Worm (Caenorhabditis elegans) whole organism, young adult: ENCODE data around the gene str-87.

Source experiments
- C06A6.2 ChIP-seq: fragments of 200-800 bp; sonication (Bioruptor generic); conservative IDR thresholded peaks from 2 replicates; pipeline ENCODE4 v1.3.6; 2022; ENCODE audit warnings: missing genetic modification characterization, missing compliant biosample characterization
- C17E4.6 ChIP-seq: fragments of 200-800 bp; sonication (Bioruptor generic); IDR thresholded peaks from 2 replicates; pipeline ENCODE4 v1.3.6; 2022; ENCODE audit warnings: missing genetic modification reagents, missing genetic modification characterization, missing compliant biosample characterization
- F37B4.10 ChIP-seq: fragments of 200-800 bp; sonication (Bioruptor generic); IDR thresholded peaks from 2 replicates; pipeline ENCODE4 v1.3.6; 2022; ENCODE audit warnings: missing genetic modification characterization, missing compliant biosample characterization
- F57A8.1 ChIP-seq: fragments of 200-800 bp; sonication (Bioruptor generic); optimal IDR thresholded peaks from 2 replicates; lab custom pipeline; 2018; ENCODE audit warnings: mild to moderate bottlenecking, missing genetic modification characterization, moderate library complexity, missing compliant biosample characterization
- K12H6.12 ChIP-seq: fragments of 200-800 bp; sonication (Bioruptor generic); optimal IDR thresholded peaks from 2 replicates; lab custom pipeline; 2018; ENCODE audit warnings: mild to moderate bottlenecking, missing genetic modification characterization, missing compliant biosample characterization
- Y53G8AR.9 ChIP-seq: fragments of 200-800 bp; sonication (Bioruptor generic); conservative IDR thresholded peaks from 2 replicates; pipeline ENCODE4 v1.3.6; 2022; ENCODE audit warnings: missing genetic modification reagents, missing genetic modification characterization, missing compliant biosample characterization
- Y79H2A.3 ChIP-seq: fragments of 200-800 bp; sonication (Bioruptor generic); conservative IDR thresholded peaks from 2 replicates; pipeline ENCODE4 v1.3.6; 2022; ENCODE audit warnings: missing genetic modification reagents, missing genetic modification characterization, missing compliant biosample characterization
- aptf-2 ChIP-seq: fragments of 200-800 bp; sonication (Bioruptor generic); conservative IDR thresholded peaks from 2 replicates; pipeline ENCODE4 v1.3.6; 2022; ENCODE audit warnings: missing genetic modification reagents, missing genetic modification characterization, missing compliant biosample characterization
- aptf-3 ChIP-seq: fragments of 200-800 bp; sonication (Bioruptor generic); IDR thresholded peaks from 2 replicates; pipeline ENCODE4 v1.3.6; 2022; ENCODE audit warnings: missing genetic modification characterization, missing compliant biosample characterization
- attf-6 ChIP-seq: fragments of 200-800 bp; sonication (Bioruptor generic); IDR thresholded peaks from 2 replicates; pipeline ENCODE4 v1.3.6; 2022; ENCODE audit warnings: missing genetic modification reagents, missing genetic modification characterization, missing compliant biosample characterization
- cebp-1 ChIP-seq, 2 experiments: fragments of 200-800 bp in 1 of 2; sonication (Bioruptor generic) in 1 of 2; sonication (generic microtip) in 1 of 2; IDR thresholded peaks in 1 of 2; optimal IDR thresholded peaks in 1 of 2; 2 replicates each; pipeline versions ENCODE4 v1.3.6 to Lab custom; 2017 to 2022; ENCODE audit warnings: missing compliant biosample characterization in 2 of 2, missing genetic modification characterization in 2 of 2, mild to moderate bottlenecking in 1 of 2, missing genetic modification reagents in 1 of 2, moderate library complexity in 1 of 2
- cebp-2 ChIP-seq: fragments of 200-800 bp; sonication (Bioruptor generic); IDR thresholded peaks from 2 replicates; pipeline ENCODE4 v1.3.6; 2022; ENCODE audit warnings: missing genetic modification characterization, missing compliant biosample characterization
- ceh-58 ChIP-seq: fragments of 200-800 bp; sonication (Bioruptor generic); IDR thresholded peaks from 2 replicates; pipeline ENCODE4 v1.3.6; 2022; ENCODE audit warnings: missing genetic modification characterization, missing compliant biosample characterization
- chd-7 ChIP-seq: sonication (generic microtip); optimal IDR thresholded peaks from 2 replicates; lab custom pipeline; 2016; ENCODE audit warnings: mild to moderate bottlenecking, missing genetic modification characterization, moderate library complexity, missing compliant biosample characterization
- dpl-1 ChIP-seq: fragments of 150-350 bp; optimal IDR thresholded peaks from 2 replicates; lab custom pipeline; 2014; ENCODE audit warnings: missing biosample characterization, missing genetic modification reagents, missing genetic modification characterization
- efl-1 ChIP-seq: fragments of 150-350 bp; optimal IDR thresholded peaks from 2 replicates; lab custom pipeline; 2014; ENCODE audit warnings: missing biosample characterization, missing genetic modification reagents, missing genetic modification characterization
- ekl-4 ChIP-seq: fragments of 200-800 bp; sonication (Bioruptor generic); IDR thresholded peaks from 2 replicates; pipeline ENCODE4 v1.3.6; 2022; ENCODE audit warnings: missing genetic modification reagents, missing genetic modification characterization, missing compliant biosample characterization
- ets-4 ChIP-seq: fragments of 200-800 bp; sonication (Bioruptor generic); optimal IDR thresholded peaks from 2 replicates; lab custom pipeline; 2018; ENCODE audit warnings: mild to moderate bottlenecking, missing genetic modification characterization, missing compliant biosample characterization
- gei-17 ChIP-seq: fragments of 200-800 bp; sonication (Bioruptor generic); optimal IDR thresholded peaks from 2 replicates; lab custom pipeline; 2018; ENCODE audit warnings: mild to moderate bottlenecking, missing genetic modification characterization, missing compliant biosample characterization
- hsf-1 ChIP-seq: fragments of 200-800 bp; sonication (Bioruptor generic); IDR thresholded peaks from 2 replicates; pipeline ENCODE4 v1.3.6; 2022; ENCODE audit warnings: missing genetic modification reagents, missing genetic modification characterization, missing compliant biosample characterization
- lag-1 ChIP-seq: fragments of 200-800 bp; sonication (Bioruptor generic); IDR thresholded peaks from 2 replicates; pipeline ENCODE4 v1.3.6; 2022; ENCODE audit warnings: missing genetic modification reagents, missing genetic modification characterization, missing compliant biosample characterization
- let-526 ChIP-seq: fragments of 200-800 bp; sonication (Bioruptor generic); IDR thresholded peaks from 2 replicates; pipeline ENCODE4 v1.3.6; 2022; ENCODE audit warnings: missing genetic modification reagents, missing genetic modification characterization, missing compliant biosample characterization
- let-607 ChIP-seq, 2 experiments: fragments of 200-800 bp in 1 of 2; sonication (Bioruptor generic) in 1 of 2; sonication (generic microtip) in 1 of 2; optimal IDR thresholded peaks; 2 replicates each; lab custom pipeline; 2016 to 2018; ENCODE audit warnings: mild to moderate bottlenecking in 2 of 2, missing compliant biosample characterization in 2 of 2, missing genetic modification characterization in 2 of 2, moderate library complexity in 2 of 2, missing genotype in 1 of 2
- lin-35 ChIP-seq, 3 experiments: fragments of 150-350 bp in 2 of 3; sonication (generic microtip) in 1 of 3; optimal IDR thresholded peaks; 2 replicates each; lab custom pipeline; 2014 to 2018; ENCODE audit warnings: missing biosample characterization in 3 of 3, missing genetic modification characterization in 3 of 3, missing genetic modification reagents in 3 of 3
- lsl-1 ChIP-seq: fragments of 200-800 bp; sonication (Bioruptor generic); optimal IDR thresholded peaks from 2 replicates; lab custom pipeline; 2018; ENCODE audit warnings: mild to moderate bottlenecking, missing genetic modification characterization, moderate library complexity, missing compliant biosample characterization
- lsy-27 ChIP-seq: sonication (generic microtip); optimal IDR thresholded peaks from 2 replicates; lab custom pipeline; 2017; ENCODE audit warnings: missing genetic modification characterization, mild to moderate bottlenecking, missing compliant biosample characterization, antibody characterized with exemption, missing genotype, borderline replicate concordance; ENCODE audit not compliant: insufficient read depth
- madf-10 ChIP-seq: sonication (generic microtip); optimal IDR thresholded peaks from 2 replicates; lab custom pipeline; 2016; ENCODE audit warnings: mild to moderate bottlenecking, missing genetic modification characterization, missing compliant biosample characterization
- mcd-1 ChIP-seq: fragments of 200-800 bp; sonication (Bioruptor generic); IDR thresholded peaks from 2 replicates; pipeline ENCODE4 v1.3.6; 2022; ENCODE audit warnings: missing genetic modification reagents, missing genetic modification characterization, missing compliant biosample characterization
- nhr-179 ChIP-seq: sonication (generic microtip); optimal IDR thresholded peaks from 2 replicates; lab custom pipeline; 2016; ENCODE audit warnings: mild to moderate bottlenecking, missing genetic modification characterization, missing compliant biosample characterization
- nhr-90 ChIP-seq: sonication (generic microtip); optimal IDR thresholded peaks from 2 replicates; lab custom pipeline; 2016; ENCODE audit warnings: missing genotype, mild to moderate bottlenecking, missing genetic modification characterization, missing compliant biosample characterization
- pha-4 ChIP-seq: fragments of 150-350 bp; sonication (generic microtip); optimal IDR thresholded peaks from 2 replicates; lab custom pipeline; 2014; ENCODE audit warnings: missing biosample characterization, missing genetic modification reagents, missing genetic modification characterization
- rcor-1 ChIP-seq: fragments of 200-800 bp; sonication (Bioruptor generic); IDR thresholded peaks from 2 replicates; pipeline ENCODE4 v1.3.6; 2022; ENCODE audit warnings: missing genetic modification reagents, missing genetic modification characterization, missing compliant biosample characterization
- rec-8 ChIP-seq, 2 experiments: sonication (generic microtip); optimal IDR thresholded peaks; 2 replicates each; lab custom pipeline; 2016; ENCODE audit warnings: mild to moderate bottlenecking in 2 of 2, missing genetic modification characterization in 2 of 2, missing genetic modification reagents in 2 of 2, missing genotype in 2 of 2, missing biosample characterization in 1 of 2, missing compliant biosample characterization in 1 of 2, moderate library complexity in 1 of 2
- rpc-1 ChIP-seq, 2 experiments: fragments of 150-350 bp in 1 of 2; sonication (generic microtip) in 1 of 2; optimal IDR thresholded peaks; 2 replicates each; lab custom pipeline; 2014 to 2018; ENCODE audit warnings: missing biosample characterization in 1 of 2, missing genetic modification characterization in 1 of 2, missing genetic modification reagents in 1 of 2, missing genotype in 1 of 2
- snpc-1.1 ChIP-seq: sonication (generic microtip); optimal IDR thresholded peaks from 2 replicates; lab custom pipeline; 2017; ENCODE audit warnings: missing genetic modification characterization, mild to moderate bottlenecking, missing compliant biosample characterization, antibody characterized with exemption, moderate library complexity, missing genotype, missing genetic modification reagents; ENCODE audit not compliant: insufficient read depth
- snpc-1.3 ChIP-seq: sonication (generic microtip); optimal IDR thresholded peaks from 2 replicates; lab custom pipeline; 2017; ENCODE audit warnings: missing genetic modification characterization, mild to moderate bottlenecking, missing compliant biosample characterization, antibody characterized with exemption, moderate library complexity, missing genotype, missing genetic modification reagents; ENCODE audit not compliant: insufficient read depth
- snpc-3.4 ChIP-seq: sonication (generic microtip); optimal IDR thresholded peaks from 2 replicates; lab custom pipeline; 2017; ENCODE audit warnings: missing genetic modification characterization, mild to moderate bottlenecking, missing compliant biosample characterization, antibody characterized with exemption, moderate library complexity, missing genotype, missing genetic modification reagents
- somi-1 ChIP-seq: fragments of 200-800 bp; sonication (Bioruptor generic); optimal IDR thresholded peaks from 2 replicates; lab custom pipeline; 2018; ENCODE audit warnings: mild to moderate bottlenecking, missing genetic modification characterization, missing compliant biosample characterization
- unc-130 ChIP-seq: sonication (generic microtip); optimal IDR thresholded peaks from 2 replicates; lab custom pipeline; 2016; ENCODE audit warnings: missing genetic modification reagents, missing genetic modification characterization, missing compliant biosample characterization
- unc-62 ChIP-seq: fragments of 150-350 bp; optimal IDR thresholded peaks from 2 replicates; lab custom pipeline; 2014; ENCODE audit warnings: missing biosample characterization, missing genetic modification reagents, missing genetic modification characterization
- zfh-2 ChIP-seq: fragments of 200-800 bp; sonication (Bioruptor generic); conservative IDR thresholded peaks from 2 replicates; pipeline ENCODE4 v1.3.6; 2022; ENCODE audit warnings: missing genetic modification reagents, missing genetic modification characterization, missing compliant biosample characterization

The str-87 gene

DNA sequence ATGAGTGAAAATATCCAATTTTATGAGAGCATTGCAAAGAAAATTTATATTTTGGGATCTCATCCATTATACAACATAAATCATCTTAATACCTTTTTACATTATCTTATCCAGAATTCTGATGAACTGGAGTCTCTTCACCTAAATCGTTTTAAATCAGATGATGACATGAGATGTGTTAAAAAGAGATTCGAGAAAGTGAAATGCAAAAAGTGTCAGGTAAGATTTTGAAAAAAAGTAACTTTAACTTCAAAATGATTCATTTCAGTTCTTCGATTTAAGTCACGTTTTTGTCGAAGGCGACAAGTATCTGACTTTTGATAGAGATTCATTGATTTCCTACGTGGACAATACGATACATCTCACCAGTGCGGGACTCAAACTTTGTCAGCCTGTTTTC, 30.9 kb upstream of the str-87 start:
- no peak for TF ChIP-seq nhr-90 (tag; lab: Kevin White, UChicago)
- no peak for TF ChIP-seq lag-1 (GFP tag; lab: Robert Waterston, UW)
- no peak for TF ChIP-seq C17E4.6 (GFP tag; lab: Robert Waterston, UW)
- TF ChIP-seq pha-4 (tag; lab: Kevin White, UChicago) = no peak
- no peak for TF ChIP-seq snpc-3.4 (tag; lab: Kevin White, UChicago)
- no peak for TF ChIP-seq ets-4 (GFP tag; lab: Kevin White, UChicago)
- no peak for TF ChIP-seq lsl-1 (GFP tag; lab: Kevin White, UChicago)
- no peak for TF ChIP-seq ekl-4 (GFP tag; lab: Robert Waterston, UW)
- TF ChIP-seq let-526 (GFP tag; lab: Robert Waterston, UW) = no peak
- no peak for TF ChIP-seq cebp-2
- TF ChIP-seq unc-130 = no peak
- no peak for TF ChIP-seq efl-1 (GFP tag; lab: Kevin White, UChicago)
- TF ChIP-seq madf-10 (tag; lab: Kevin White, UChicago) = no peak

ce11 chrV:9016479-9016878, 28.5 kb upstream of the str-87 start, which contains the start of gene oac-40:
Gene oac-40 (plus strand): TSS chrV:9016779.
- TF ChIP-seq snpc-1.3 (tag; lab: Kevin White, UChicago) = no peak
- TF ChIP-seq nhr-179 = no peak
- TF ChIP-seq dpl-1 (GFP tag; lab: Kevin White, UChicago) = no peak
- no peak for TF ChIP-seq C06A6.2 (GFP tag; lab: Robert Waterston, UW)
- TF ChIP-seq lin-35 (GFP tag; optimal IDR thresholded peaks at IDR 0.05; lab: Kevin White, UChicago) = no peak
- no peak for TF ChIP-seq zfh-2 (GFP tag; lab: Robert Waterston, UW)
- TF ChIP-seq lag-1 (GFP tag; lab: Robert Waterston, UW) = no peak
- no peak for TF ChIP-seq F37B4.10
- no peak for TF ChIP-seq Y53G8AR.9 (GFP tag; lab: Robert Waterston, UW)
- TF ChIP-seq ceh-58 = no peak
- TF ChIP-seq somi-1 (GFP tag; lab: Kevin White, UChicago) = no peak
- TF ChIP-seq lsl-1 (GFP tag; lab: Kevin White, UChicago) = no peak
- no peak for TF ChIP-seq rcor-1
- no peak for TF ChIP-seq Y79H2A.3 (GFP tag; lab: Robert Waterston, UW)
- TF ChIP-seq rpc-1 (optimal IDR thresholded peaks at IDR 0.05; lab: Kevin White, UChicago) = no peak
- no peak for TF ChIP-seq rpc-1 (tag; optimal IDR thresholded peaks at IDR 0.05; lab: Kevin White, UChicago)
- no peak for TF ChIP-seq unc-62 (GFP tag; lab: Kevin White, UChicago)
- no peak for TF ChIP-seq rec-8 (tag; optimal IDR thresholded peaks at IDR 0.05; lab: Kevin White, UChicago)
- no peak for TF ChIP-seq madf-10 (tag; lab: Kevin White, UChicago)

DNA sequence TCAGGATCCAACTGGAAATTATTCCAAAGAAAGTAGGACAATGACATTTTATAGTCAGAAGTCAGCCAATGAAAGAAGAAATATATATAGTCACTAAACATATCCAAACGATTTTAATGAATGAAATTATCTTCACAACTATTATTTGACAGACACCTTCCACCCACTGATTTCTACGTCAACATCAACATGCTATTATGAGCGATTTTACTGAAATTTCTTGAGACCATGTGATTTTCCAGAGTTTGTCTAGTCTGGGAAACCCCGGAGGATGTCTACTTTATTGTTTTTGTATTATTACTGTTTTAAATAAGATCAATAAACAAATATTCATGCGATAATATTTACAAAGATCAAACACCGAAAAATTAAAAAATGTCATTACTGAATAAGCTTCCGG, 27.5 kb upstream of the str-87 start, which contains the start of gene srt-18:
Gene srt-18 (minus strand): TSS at position 101 of the 400 bp plus-strand sequence.
- no peak for TF ChIP-seq let-526 (GFP tag; lab: Robert Waterston, UW)
- TF ChIP-seq cebp-1 (GFP tag; IDR thresholded peaks at IDR 0.05; lab: Robert Waterston, UW) = no peak
- TF ChIP-seq cebp-1 (tag; optimal IDR thresholded peaks at IDR 0.05; lab: Kevin White, UChicago) = no peak

- no peak for TF ChIP-seq K12H6.12 (tag; lab: Kevin White, UChicago)
- no peak for TF ChIP-seq aptf-3
- TF ChIP-seq lsy-27 (tag; lab: Kevin White, UChicago) = no peak
- TF ChIP-seq F57A8.1 (GFP tag; lab: Kevin White, UChicago) = no peak
- TF ChIP-seq attf-6 (GFP tag; lab: Robert Waterston, UW) = no peak
- TF ChIP-seq aptf-2 = no peak
- no peak for TF ChIP-seq snpc-1.1 (tag; lab: Kevin White, UChicago)
- no peak for TF ChIP-seq rpc-1 (optimal IDR thresholded peaks at IDR 0.05; lab: Kevin White, UChicago)
- no peak for TF ChIP-seq rpc-1 (tag; optimal IDR thresholded peaks at IDR 0.05; lab: Kevin White, UChicago)
- TF ChIP-seq cebp-2 = no peak
- no peak for TF ChIP-seq chd-7 (tag; lab: Kevin White, UChicago)
- TF ChIP-seq let-607 (tag; optimal IDR thresholded peaks at IDR 0.05; lab: Kevin White, UChicago) = no peak
- no peak for TF ChIP-seq mcd-1 (GFP tag; lab: Robert Waterston, UW)
- no peak for TF ChIP-seq lsl-1 (GFP tag; lab: Kevin White, UChicago)
- TF ChIP-seq hsf-1 (GFP tag; lab: Robert Waterston, UW) = no peak
- no peak for TF ChIP-seq gei-17 (GFP tag; lab: Kevin White, UChicago)
Observed at ce11 chrV:9013765-9014164, 25.8 kb upstream of the str-87 start, which contains the start of gene srh-201. Gene srh-201 (minus strand): TSS chrV:9013865.
